Worm (Caenorhabditis elegans) whole organism, L4 larva: Measurements from ENCODE around the gene shw-1.
A peak's percentile ranks its signal among the peaks of the same experiment; 100 is the strongest.
"Not testable (repeated sequence)": the region's sequence is repeated elsewhere in the genome, so short reads cannot be mapped to it uniquely, and the experiment has no call there.

Source experiments
- ZK337.2 ChIP-seq: fragments of 200-800 bp; sonication (Bioruptor generic); IDR thresholded peaks from 2 replicates; pipeline ENCODE4 v1.3.6; 2022; ENCODE audit warnings: missing genetic modification reagents, missing genetic modification characterization, missing compliant biosample characterization
- ZK546.5 ChIP-seq, 2 experiments: sonication (generic microtip); optimal IDR thresholded peaks; 2 replicates each; lab custom pipeline; 2017; ENCODE audit warnings: missing biosample characterization in 2 of 2, missing genetic modification characterization in 2 of 2
- aha-1 ChIP-seq: fragments of 150-350 bp; peaks from one replicate; lab custom pipeline; 2014; ENCODE audit warnings: missing biosample characterization, missing genetic modification characterization
- ceh-28 ChIP-seq: fragments of 150-350 bp; optimal IDR thresholded peaks from 2 replicates; lab custom pipeline; 2014; ENCODE audit warnings: missing biosample characterization, missing genetic modification reagents, missing genetic modification characterization
- daf-12 ChIP-seq: fragments of 150-350 bp; optimal IDR thresholded peaks from 2 replicates; lab custom pipeline; 2014; ENCODE audit warnings: missing biosample characterization, missing genetic modification reagents, missing genetic modification characterization
- daf-16 ChIP-seq, 3 experiments: sonication (generic microtip); optimal IDR thresholded peaks; 2 replicates each; lab custom pipeline; 2016 to 2017; ENCODE audit warnings: missing genetic modification characterization in 3 of 3, missing genetic modification reagents in 3 of 3, mild to moderate bottlenecking in 2 of 3, missing compliant biosample characterization in 2 of 3, missing biosample characterization in 1 of 3, moderate library complexity in 1 of 3
- dpl-1 ChIP-seq: fragments of 150-350 bp; optimal IDR thresholded peaks from 2 replicates; lab custom pipeline; 2014; ENCODE audit warnings: missing biosample characterization, missing genetic modification reagents, missing genetic modification characterization
- duxl-1 ChIP-seq: sonication (generic microtip); optimal IDR thresholded peaks from 2 replicates; lab custom pipeline; 2016; ENCODE audit warnings: mild to moderate bottlenecking, missing genetic modification characterization, moderate library complexity, missing compliant biosample characterization; ENCODE audit not compliant: poor library complexity
- dve-1 ChIP-seq: sonication (generic microtip); optimal IDR thresholded peaks from 2 replicates; lab custom pipeline; 2017; ENCODE audit warnings: antibody characterized with exemption, mild to moderate bottlenecking, missing genetic modification characterization, missing compliant biosample characterization; ENCODE audit not compliant: insufficient read depth
- egl-43 ChIP-seq: fragments of 200-800 bp; sonication (Bioruptor generic); IDR thresholded peaks from 2 replicates; pipeline ENCODE4 v1.3.6; 2022; ENCODE audit warnings: missing genetic modification reagents, missing genetic modification characterization, missing compliant biosample characterization
- fkh-10 ChIP-seq: fragments of 150-350 bp; optimal IDR thresholded peaks from 2 replicates; lab custom pipeline; 2014; ENCODE audit warnings: missing biosample characterization, missing genetic modification reagents, missing genetic modification characterization
- hlh-30 ChIP-seq: sonication (generic microtip); optimal IDR thresholded peaks from 2 replicates; lab custom pipeline; 2017; ENCODE audit warnings: antibody characterized with exemption, mild to moderate bottlenecking, missing genetic modification characterization, missing compliant biosample characterization; ENCODE audit not compliant: insufficient read depth
- lsy-2 ChIP-seq, 2 experiments: fragments of 150-350 bp in 1 of 2; sonication (generic microtip) in 1 of 2; optimal IDR thresholded peaks; 2 replicates each; lab custom pipeline; 2014 to 2017; ENCODE audit warnings: missing biosample characterization in 2 of 2, missing genetic modification characterization in 2 of 2
- mdl-1 ChIP-seq, 2 experiments: fragments of 150-350 bp in 1 of 2; sonication (generic microtip) in 1 of 2; optimal IDR thresholded peaks; 2 replicates each; lab custom pipeline; 2014 to 2017; ENCODE audit warnings: missing biosample characterization in 2 of 2, missing genetic modification characterization in 2 of 2
- mep-1 ChIP-seq: fragments of 150-350 bp; sonication (generic microtip); optimal IDR thresholded peaks from 3 replicates; lab custom pipeline; 2014; ENCODE audit warnings: missing biosample characterization, missing genetic modification characterization
- mes-2 ChIP-seq: sonication (generic microtip); optimal IDR thresholded peaks from 2 replicates; lab custom pipeline; 2016; ENCODE audit warnings: missing genotype, mild to moderate bottlenecking, missing genetic modification characterization, missing compliant biosample characterization; ENCODE audit not compliant: poor library complexity, severe bottlenecking
- nhr-11 ChIP-seq: fragments of 150-350 bp; optimal IDR thresholded peaks from 2 replicates; lab custom pipeline; 2014; ENCODE audit warnings: missing biosample characterization, missing genetic modification characterization
- nhr-25 ChIP-seq: sonication (generic microtip); optimal IDR thresholded peaks from 2 replicates; lab custom pipeline; 2017; ENCODE audit warnings: missing genetic modification characterization, mild to moderate bottlenecking, missing compliant biosample characterization, antibody characterized with exemption, moderate library complexity, borderline replicate concordance; ENCODE audit not compliant: insufficient read depth
- nhr-48 ChIP-seq: sonication (generic microtip); optimal IDR thresholded peaks from 2 replicates; lab custom pipeline; 2016; ENCODE audit warnings: mild to moderate bottlenecking, missing genetic modification characterization, missing compliant biosample characterization
- nhr-77 ChIP-seq: fragments of 150-350 bp; optimal IDR thresholded peaks from 2 replicates; lab custom pipeline; 2014; ENCODE audit warnings: missing biosample characterization, missing genetic modification characterization
- php-3 ChIP-seq: fragments of 200-800 bp; sonication (Bioruptor generic); IDR thresholded peaks from 2 replicates; pipeline ENCODE4 v1.3.6; 2022; ENCODE audit warnings: missing genetic modification reagents, missing genetic modification characterization, missing compliant biosample characterization
- rbr-2 ChIP-seq: sonication (generic microtip); optimal IDR thresholded peaks from 2 replicates; lab custom pipeline; 2016; ENCODE audit warnings: missing genotype, missing genetic modification characterization, missing compliant biosample characterization
- tra-1 ChIP-seq: fragments of 200-800 bp; sonication (Bioruptor generic); IDR thresholded peaks from 2 replicates; pipeline ENCODE4 v1.3.6; 2022; ENCODE audit warnings: missing genetic modification reagents, missing genetic modification characterization, missing compliant biosample characterization
- unc-130 ChIP-seq: sonication (generic microtip); optimal IDR thresholded peaks from 2 replicates; lab custom pipeline; 2016; ENCODE audit warnings: missing genetic modification reagents, missing genetic modification characterization, missing compliant biosample characterization
- unc-62 ChIP-seq, 3 experiments: fragments of 150-350 bp in 1 of 3; sonication (generic microtip); optimal IDR thresholded peaks in 2 of 3; peaks in 1 of 3; 1 replicate in 1 of 3; 2 replicates in 2 of 3; lab custom pipeline; 2014 to 2017; ENCODE audit warnings: missing biosample characterization in 3 of 3, missing genetic modification characterization in 3 of 3, missing genetic modification reagents in 3 of 3, missing genotype in 1 of 3
- zip-2 ChIP-seq: fragments of 150-350 bp; optimal IDR thresholded peaks from 2 replicates; lab custom pipeline; 2014; ENCODE audit warnings: missing biosample characterization, missing genetic modification characterization

shw-1 gene

ce11 chrII:8312012-8312411, 9.3 kb downstream of the shw-1 start:
- TF ChIP-seq fkh-10 (GFP tag; lab: Kevin White, UChicago) (peak; percentile 67), unc-130 (GFP tag; lab: Kevin White, UChicago) (no peak)

DNA sequence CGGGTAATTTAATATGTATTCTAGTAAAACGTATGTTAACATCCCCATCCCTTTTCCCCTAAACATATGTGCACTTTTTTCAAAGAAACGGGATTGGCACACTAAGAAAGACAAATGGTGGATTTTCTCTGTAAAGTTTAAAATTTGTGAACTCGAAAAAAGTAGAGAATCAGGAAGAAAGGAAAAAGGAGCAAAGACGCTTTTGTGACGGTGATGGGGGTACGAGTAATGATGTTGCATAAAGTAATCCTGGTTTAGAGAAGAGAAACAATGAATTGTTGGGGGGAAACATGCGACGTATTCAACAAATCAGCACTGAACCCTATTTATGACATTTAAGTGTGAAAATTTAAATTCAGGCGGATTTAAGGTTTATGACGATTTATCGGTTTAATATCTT, 9.8 kb downstream of the shw-1 start:
- peak in 1 of 2 experiments; percentile 67 for TF ChIP-seq unc-62 (GFP tag; optimal IDR thresholded peaks at IDR 0.05 in 1 of 2; lab: Kevin White, UChicago)
- TF ChIP-seq unc-62 (tag; optimal IDR thresholded peaks at IDR 0.05; lab: Kevin White, UChicago) = no peak
- TF ChIP-seq nhr-11 (tag; lab: Kevin White, UChicago) = no peak

ce11 chrII:8308314-8308713, 13.0 kb downstream of the shw-1 start:
- no peak for TF ChIP-seq nhr-48 (tag; lab: Kevin White, UChicago)
- peak in 1 of 2 experiments; percentile 79 for TF ChIP-seq unc-62 (GFP tag; optimal IDR thresholded peaks at IDR 0.05 in 1 of 2; lab: Kevin White, UChicago)
- TF ChIP-seq unc-62 (tag; optimal IDR thresholded peaks at IDR 0.05; lab: Kevin White, UChicago) = no peak
- peak; percentile 97 for TF ChIP-seq aha-1
- TF ChIP-seq, all 104 proteins: peak for 2

DNA sequence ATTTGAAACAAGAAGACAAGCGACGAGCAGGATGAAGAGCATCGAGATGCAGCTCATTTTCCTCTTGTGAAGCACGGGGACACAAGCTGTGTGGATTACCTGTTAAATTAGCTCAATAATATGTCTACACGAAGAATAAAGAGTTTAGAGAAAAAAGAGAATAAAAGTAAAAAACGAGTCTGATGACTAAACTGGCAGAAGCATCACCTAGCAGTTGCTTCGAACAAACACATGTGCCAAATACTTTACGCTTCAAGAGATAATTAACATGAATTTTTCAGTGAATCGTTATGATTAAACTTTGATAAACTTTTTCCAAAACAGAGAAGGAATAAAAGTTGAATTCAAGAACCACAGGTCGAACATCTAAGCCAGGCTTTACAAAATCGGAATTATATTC, 26.0 kb downstream of the shw-1 start, which contains the start of gene nlp-55:
TSS of gene nlp-55 (minus strand) at position 101 of the 400 bp plus-strand sequence.
- TF ChIP-seq nhr-77 (tag; lab: Kevin White, UChicago) (no peak), ZK546.5 (tag; optimal IDR thresholded peaks at IDR 0.05; lab: Kevin White, UChicago) (no peak), rbr-2 (tag; lab: Kevin White, UChicago) (no peak), tra-1 (GFP tag; lab: Robert Waterston, UW) (no peak), daf-12 (tag; lab: Kevin White, UChicago) (no peak), hlh-30 (tag; lab: Kevin White, UChicago) (no peak), ZK337.2 (GFP tag; lab: Robert Waterston, UW) (no peak), mdl-1 (tag; optimal IDR thresholded peaks at IDR 0.05; lab: Kevin White, UChicago) (no peak), duxl-1 (no peak), mep-1 (tag; lab: Kevin White, UChicago) (no peak), nhr-25 (no peak), ceh-28 (tag; lab: Kevin White, UChicago) (no peak), php-3 (GFP tag; lab: Robert Waterston, UW) (no peak), egl-43 (GFP tag; lab: Robert Waterston, UW) (no peak)

DNA sequence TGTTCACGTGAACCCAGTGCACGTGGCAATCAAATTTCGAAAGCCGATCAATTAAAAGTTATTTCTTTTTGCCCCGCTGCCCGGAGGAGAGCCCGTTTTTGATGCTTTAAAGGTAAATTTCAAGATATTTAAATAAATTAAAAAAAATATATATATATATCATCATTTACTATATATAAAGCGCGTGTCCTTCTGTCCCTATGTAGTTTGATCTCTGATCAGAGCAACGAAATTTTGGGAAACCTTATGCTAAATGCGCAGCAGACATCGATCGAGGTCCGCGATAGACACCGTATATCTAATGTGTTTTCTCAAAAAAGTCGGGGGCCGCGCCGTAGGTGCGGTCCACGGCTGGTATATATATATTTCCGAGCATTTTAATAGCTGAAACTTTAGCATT, 35.4 kb downstream of the shw-1 start:
- TF ChIP-seq daf-16 (GFP tag; optimal IDR thresholded peaks at IDR 0.05; lab: Kevin White, UChicago) (peak in 1 of 2 experiments; percentile 18), lsy-2 (tag; optimal IDR thresholded peaks at IDR 0.05; lab: Kevin White, UChicago) (peak in 1 of 2 experiments; percentile 16)
- not testable (repeated sequence) for TF ChIP-seq daf-16 (tag; optimal IDR thresholded peaks at IDR 0.05; lab: Kevin White, UChicago)

- peak; percentile 37 for TF ChIP-seq aha-1
- peak in 1 of 2 experiments; percentile 62 for TF ChIP-seq lsy-2 (tag; optimal IDR thresholded peaks at IDR 0.05; lab: Kevin White, UChicago)
- no peak for TF ChIP-seq ceh-28 (tag; lab: Kevin White, UChicago)
- peak in 1 of 2 experiments; percentile 50 for TF ChIP-seq unc-62 (GFP tag; optimal IDR thresholded peaks at IDR 0.05 in 1 of 2; lab: Kevin White, UChicago)
- no peak for TF ChIP-seq unc-62 (tag; optimal IDR thresholded peaks at IDR 0.05; lab: Kevin White, UChicago)
- TF ChIP-seq mes-2 (tag; lab: Kevin White, UChicago) = peak; percentile 49
- peak; percentile 13 for TF ChIP-seq dve-1
- peak; percentile 51 for TF ChIP-seq dpl-1 (GFP tag; lab: Kevin White, UChicago)
- TF ChIP-seq mep-1 (tag; lab: Kevin White, UChicago) = peak; percentile 35
- no peak for TF ChIP-seq unc-130 (GFP tag; lab: Kevin White, UChicago)
- TF ChIP-seq zip-2 (tag; lab: Kevin White, UChicago) = no peak
Observed at ce11 chrII:8283158-8283717, 38.0 kb downstream of the shw-1 start, which contains the start of the genes nst-1 and cct-4. nst-1 (minus strand) TSS chrII:8283208. cct-4 (plus strand) TSS chrII:8283667.
